Worm (Caenorhabditis elegans): ENCODE measurements around the gene K06H6.1.

- TF ChIP-seq nhr-12 (tag; optimal IDR thresholded peaks at IDR 0.05) (no peak), pha-4 (tag; optimal IDR thresholded peaks at IDR 0.05) (no peak), nhr-237 (tag; optimal IDR thresholded peaks at IDR 0.05) (no peak), nhr-77 (tag; optimal IDR thresholded peaks at IDR 0.05) (no peak), elt-3 (tag; optimal IDR thresholded peaks at IDR 0.05) (no peak), unc-62 (GFP tag; optimal IDR thresholded peaks at IDR 0.05) (no peak), nfya-1 (tag; optimal IDR thresholded peaks at IDR 0.05; ENCODE audit: insufficient read depth) (no peak), nhr-67 (tag; optimal IDR thresholded peaks at IDR 0.05) (no peak), jun-1 (tag; optimal IDR thresholded peaks at IDR 0.05) (no peak), snpc-4 (tag; optimal IDR thresholded peaks at IDR 0.05) (no peak), pqm-1 (tag; optimal IDR thresholded peaks at IDR 0.05) (no peak), nhr-23 (tag; optimal IDR thresholded peaks at IDR 0.05) (no peak), mdl-1 (tag; optimal IDR thresholded peaks at IDR 0.05) (no peak), egl-5 (tag; optimal IDR thresholded peaks at IDR 0.05) (no peak)
Measured at ce11 chrV:598626-599025, 10.7 kb downstream of the K06H6.1 start.

Data from whole organism, L3 larva.